Worm (Caenorhabditis elegans) whole organism, L3 larva: ENCODE data around the gene Y39A1A.9.

ENCODE experiments used
- aly-2 ChIP-seq: fragments of 150-350 bp; optimal IDR thresholded peaks from 2 replicates; lab custom pipeline; 2014; ENCODE audit warnings: missing biosample characterization, missing genetic modification characterization
- ama-1 ChIP-seq: fragments of 150-350 bp; optimal IDR thresholded peaks from 2 replicates; lab custom pipeline; 2018
- ceh-16 ChIP-seq: sonication (generic microtip); optimal IDR thresholded peaks from 2 replicates; lab custom pipeline; 2017; ENCODE audit warnings: missing biosample characterization, missing genetic modification characterization
- ceh-28 ChIP-seq: fragments of 150-350 bp; optimal IDR thresholded peaks from 2 replicates; lab custom pipeline; 2014; ENCODE audit warnings: missing biosample characterization, missing genetic modification reagents, missing genetic modification characterization
- ceh-82 ChIP-seq: fragments of 150-350 bp; optimal IDR thresholded peaks from 2 replicates; lab custom pipeline; 2014; ENCODE audit warnings: missing biosample characterization, missing genetic modification characterization
- daf-12 ChIP-seq: fragments of 150-350 bp; optimal IDR thresholded peaks from 2 replicates; lab custom pipeline; 2014; ENCODE audit warnings: missing biosample characterization, missing genetic modification reagents, missing genetic modification characterization
- egl-5 ChIP-seq: fragments of 150-350 bp; optimal IDR thresholded peaks from 2 replicates; lab custom pipeline; 2017; ENCODE audit warnings: missing biosample characterization, missing genetic modification reagents, missing genetic modification characterization, inconsistent platforms
- elt-2 ChIP-seq: sonication (generic microtip); optimal IDR thresholded peaks from 2 replicates; lab custom pipeline; 2016; ENCODE audit warnings: missing genetic modification reagents, mild to moderate bottlenecking, missing genetic modification characterization, missing compliant biosample characterization
- elt-3 ChIP-seq, 3 experiments: fragments of 150-350 bp in 1 of 3; sonication (generic microtip) in 2 of 3; optimal IDR thresholded peaks; 2 replicates in 2 of 3; 4 replicates in 1 of 3; lab custom pipeline; 2014 to 2017; ENCODE audit warnings: missing biosample characterization in 3 of 3, missing genetic modification characterization in 3 of 3
- fkh-10 ChIP-seq: sonication (generic microtip); optimal IDR thresholded peaks from 2 replicates; lab custom pipeline; 2017; ENCODE audit warnings: missing biosample characterization, missing genetic modification reagents, missing genetic modification characterization
- fos-1 ChIP-seq: fragments of 150-350 bp; optimal IDR thresholded peaks from 2 replicates; lab custom pipeline; 2014; ENCODE audit warnings: missing biosample characterization, missing genetic modification characterization
- hmg-11 ChIP-seq: sonication (generic microtip); optimal IDR thresholded peaks from 2 replicates; lab custom pipeline; 2016; ENCODE audit warnings: missing genetic modification characterization, missing compliant biosample characterization
- jun-1 ChIP-seq: fragments of 150-350 bp; optimal IDR thresholded peaks from 2 replicates; lab custom pipeline; 2014; ENCODE audit warnings: missing biosample characterization, missing genetic modification reagents, missing genetic modification characterization
- lin-39 ChIP-seq: fragments of 150-350 bp; optimal IDR thresholded peaks from 2 replicates; lab custom pipeline; 2018; ENCODE audit warnings: missing biosample characterization, missing genetic modification reagents, missing genetic modification characterization
- lsy-12 ChIP-seq: sonication (generic microtip); optimal IDR thresholded peaks from 2 replicates; lab custom pipeline; 2016; ENCODE audit warnings: mild to moderate bottlenecking, missing genetic modification characterization, missing compliant biosample characterization
- mdl-1 ChIP-seq: fragments of 150-350 bp; optimal IDR thresholded peaks from 2 replicates; lab custom pipeline; 2014; ENCODE audit warnings: missing biosample characterization, missing genetic modification characterization
- mml-1 ChIP-seq: fragments of 150-350 bp; sonication (generic microtip); optimal IDR thresholded peaks from 3 replicates; lab custom pipeline; 2014; ENCODE audit warnings: missing biosample characterization, missing genetic modification characterization
- nfya-1 ChIP-seq: sonication (generic microtip); optimal IDR thresholded peaks from 2 replicates; lab custom pipeline; 2017; ENCODE audit warnings: missing genetic modification characterization, mild to moderate bottlenecking, missing compliant biosample characterization, antibody characterized with exemption, moderate library complexity; ENCODE audit not compliant: insufficient read depth
- nhr-11 ChIP-seq: fragments of 150-350 bp; optimal IDR thresholded peaks from 2 replicates; lab custom pipeline; 2014; ENCODE audit warnings: missing biosample characterization, missing genetic modification characterization
- nhr-12 ChIP-seq: fragments of 150-350 bp; optimal IDR thresholded peaks from 2 replicates; lab custom pipeline; 2014; ENCODE audit warnings: missing biosample characterization, missing genetic modification characterization
- nhr-23 ChIP-seq: fragments of 150-350 bp; optimal IDR thresholded peaks from 2 replicates; lab custom pipeline; 2014; ENCODE audit warnings: missing biosample characterization, missing genetic modification reagents, missing genetic modification characterization
- nhr-237 ChIP-seq: fragments of 150-350 bp; optimal IDR thresholded peaks from 2 replicates; lab custom pipeline; 2014; ENCODE audit warnings: missing biosample characterization, missing genetic modification characterization
- nhr-25 ChIP-seq: sonication (generic microtip); optimal IDR thresholded peaks from 2 replicates; lab custom pipeline; 2017; ENCODE audit warnings: missing biosample characterization, missing genetic modification characterization
- nhr-28 ChIP-seq: fragments of 150-350 bp; optimal IDR thresholded peaks from 2 replicates; lab custom pipeline; 2014; ENCODE audit warnings: missing biosample characterization, missing genetic modification characterization
- nhr-43 ChIP-seq: sonication (generic microtip); optimal IDR thresholded peaks from 2 replicates; lab custom pipeline; 2016; ENCODE audit warnings: mild to moderate bottlenecking, missing genetic modification characterization, missing compliant biosample characterization; ENCODE audit not compliant: poor library complexity, severe bottlenecking
- nhr-67 ChIP-seq: fragments of 150-350 bp; optimal IDR thresholded peaks from 2 replicates; lab custom pipeline; 2014; ENCODE audit warnings: missing biosample characterization, missing genetic modification characterization
- nhr-76 ChIP-seq: fragments of 150-350 bp; sonication (generic microtip); optimal IDR thresholded peaks from 5 replicates; lab custom pipeline; 2014; ENCODE audit warnings: missing biosample characterization, missing genetic modification characterization
- pha-4 ChIP-seq: fragments of 150-350 bp; optimal IDR thresholded peaks from 2 replicates; lab custom pipeline; 2014; ENCODE audit warnings: missing biosample characterization, missing genetic modification reagents, missing genetic modification characterization
- sea-2 ChIP-seq: fragments of 150-350 bp; sonication (generic microtip); optimal IDR thresholded peaks from 4 replicates; lab custom pipeline; 2014; ENCODE audit warnings: missing biosample characterization, missing genetic modification reagents, missing genetic modification characterization
- zag-1 ChIP-seq: fragments of 150-350 bp; optimal IDR thresholded peaks from 2 replicates; lab custom pipeline; 2014; ENCODE audit warnings: missing biosample characterization, missing genetic modification characterization
- ztf-11 ChIP-seq: fragments of 150-350 bp; optimal IDR thresholded peaks from 2 replicates; lab custom pipeline; 2014; ENCODE audit warnings: missing biosample characterization, missing genetic modification characterization
- ztf-4 ChIP-seq: fragments of 150-350 bp; optimal IDR thresholded peaks from 2 replicates; lab custom pipeline; 2014; ENCODE audit warnings: missing biosample characterization, missing genetic modification characterization

Gene Y39A1A.9

DNA sequence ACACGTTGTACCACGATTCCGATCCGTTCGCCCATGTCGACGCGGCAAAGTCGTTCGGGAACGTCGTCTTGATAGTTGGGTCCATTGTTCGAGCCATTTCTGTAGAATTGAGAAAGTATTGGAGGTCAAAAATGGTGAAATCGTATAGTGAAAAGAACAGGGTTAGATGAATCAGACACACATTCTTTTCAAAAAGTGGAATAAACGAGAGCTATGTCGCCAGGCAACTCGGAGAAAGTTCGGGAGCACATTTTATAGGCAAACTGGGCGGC is at the start of gene Y39A1A.9:
Y39A1A.9 (minus strand) TSS at position 99 of the 272 bp plus-strand sequence.
- no peak for TF ChIP-seq ama-1 (lab: Kevin White, UChicago)
- TF ChIP-seq elt-3 (tag; optimal IDR thresholded peaks at IDR 0.05; lab: Kevin White, UChicago): no peak
- no peak for TF ChIP-seq nhr-43 (tag; lab: Kevin White, UChicago)
- no peak for TF ChIP-seq ceh-82 (tag; lab: Kevin White, UChicago)
- TF ChIP-seq sea-2 (GFP tag; lab: Kevin White, UChicago): no peak
- no peak for TF ChIP-seq nfya-1 (tag; lab: Kevin White, UChicago)
- TF ChIP-seq egl-5 (tag; lab: Kevin White, UChicago): no peak
- no peak for TF ChIP-seq nhr-25 (tag; lab: Kevin White, UChicago)
- no peak for TF ChIP-seq nhr-12
- no peak for TF ChIP-seq fkh-10 (GFP tag; lab: Kevin White, UChicago)
- TF ChIP-seq mml-1 (tag; lab: Kevin White, UChicago): no peak
- TF ChIP-seq ceh-16 (tag; lab: Kevin White, UChicago): no peak
- no peak for TF ChIP-seq nhr-237 (tag; lab: Kevin White, UChicago)
- no peak for TF ChIP-seq aly-2 (tag; lab: Kevin White, UChicago)
- TF ChIP-seq zag-1 (tag; lab: Kevin White, UChicago): no peak
- TF ChIP-seq elt-2 (tag; lab: Kevin White, UChicago): no peak

- TF ChIP-seq mml-1 (tag; lab: Kevin White, UChicago): no peak
- no peak for TF ChIP-seq elt-3 (tag; optimal IDR thresholded peaks at IDR 0.05; lab: Kevin White, UChicago)
- no peak for TF ChIP-seq mdl-1
- TF ChIP-seq nhr-28 (tag; lab: Kevin White, UChicago): no peak
- no peak for TF ChIP-seq nhr-12
- TF ChIP-seq ama-1 (lab: Kevin White, UChicago): no peak
- TF ChIP-seq ceh-28 (tag; lab: Kevin White, UChicago): no peak
- TF ChIP-seq, all 47 proteins: peak for 0
Observed at ce11 chrIII:10678971-10679370, 45.7 kb upstream of the Y39A1A.9 start, which contains the start of gene Y39A1A.16. Gene Y39A1A.16 (plus strand): TSS chrIII:10679271.

DNA sequence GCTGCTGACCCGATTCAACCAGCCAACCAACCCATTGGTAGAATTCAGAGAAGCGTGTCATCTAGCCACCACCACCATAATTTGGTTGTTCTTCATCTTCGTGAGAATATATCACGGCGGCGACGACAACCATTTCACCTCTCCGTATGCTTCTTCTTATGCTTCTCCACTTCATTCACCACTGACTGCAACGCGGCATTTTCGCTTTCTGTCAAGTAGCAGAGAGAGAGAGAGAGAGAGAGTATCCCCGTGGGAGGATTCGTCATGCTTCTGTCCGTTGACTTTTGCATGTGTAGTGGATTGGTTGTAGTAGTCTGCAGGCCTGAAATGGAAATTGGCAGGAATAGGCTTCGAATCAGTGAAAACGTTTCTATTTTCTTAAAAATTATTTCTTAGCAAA is 38.6 kb upstream of the Y39A1A.9 start:
- TF ChIP-seq nhr-11 (tag; lab: Kevin White, UChicago): no peak

ce11 chrIII:10666640-10667039 is 33.3 kb upstream of the Y39A1A.9 start:
- TF ChIP-seq ztf-4 (tag; lab: Kevin White, UChicago) (no peak), ztf-11 (tag; lab: Kevin White, UChicago) (no peak), nhr-67 (tag; lab: Kevin White, UChicago) (no peak), ceh-28 (tag; lab: Kevin White, UChicago) (no peak)

DNA sequence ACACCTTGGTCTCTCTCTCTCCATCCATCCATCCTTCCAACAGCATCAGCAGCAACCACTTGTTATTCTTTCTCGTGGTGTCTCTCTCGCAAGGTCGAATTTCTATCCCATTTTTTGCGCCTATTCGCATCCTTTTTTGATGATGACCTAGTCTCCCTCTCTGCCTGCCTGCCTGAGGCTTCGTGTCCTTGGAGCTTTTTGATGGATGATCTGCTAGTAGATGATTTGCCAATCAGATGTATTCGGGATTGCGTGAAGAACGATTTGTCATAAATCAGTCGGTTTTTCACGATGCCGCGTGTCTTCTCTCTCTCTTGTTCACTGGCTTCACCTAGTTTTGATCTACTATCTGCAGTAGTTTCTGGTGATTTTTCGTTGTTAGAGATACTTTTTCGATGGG is 28.0 kb upstream of the Y39A1A.9 start:
- TF ChIP-seq nhr-25 (tag; lab: Kevin White, UChicago) (peak; percentile 57), nhr-23 (tag; lab: Kevin White, UChicago) (peak; percentile 8), nfya-1 (tag; lab: Kevin White, UChicago) (no peak), lin-39 (tag; lab: Kevin White, UChicago) (peak; percentile 37)

DNA sequence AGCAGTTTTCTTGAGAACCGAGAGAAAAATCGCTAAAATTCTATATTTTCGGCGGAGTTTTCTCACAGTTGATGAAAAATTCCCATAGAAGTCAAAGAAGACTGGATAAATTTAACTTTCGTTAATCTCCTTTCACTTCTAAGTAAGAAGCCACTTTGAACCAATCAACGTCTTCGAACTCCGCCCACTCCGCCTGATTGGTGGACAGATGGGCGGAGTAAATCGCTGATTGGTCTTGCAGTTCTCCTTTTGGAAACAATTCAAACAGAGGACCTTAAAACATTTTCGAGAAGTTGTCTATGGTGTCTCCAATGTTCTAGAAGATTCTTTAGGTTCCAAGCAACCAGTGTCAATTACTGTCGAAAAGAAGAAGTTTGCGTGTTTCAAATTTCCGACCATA is 25.1 kb upstream of the Y39A1A.9 start:
- TF ChIP-seq nfya-1 (tag; lab: Kevin White, UChicago) (peak; percentile 99), lsy-12 (tag; lab: Kevin White, UChicago) (no peak)

ce11 chrIII:10657661-10658060 is 24.4 kb upstream of the Y39A1A.9 start:
- TF ChIP-seq nhr-12: no peak
- peak; percentile 10 for TF ChIP-seq hmg-11 (tag; lab: Kevin White, UChicago)

DNA sequence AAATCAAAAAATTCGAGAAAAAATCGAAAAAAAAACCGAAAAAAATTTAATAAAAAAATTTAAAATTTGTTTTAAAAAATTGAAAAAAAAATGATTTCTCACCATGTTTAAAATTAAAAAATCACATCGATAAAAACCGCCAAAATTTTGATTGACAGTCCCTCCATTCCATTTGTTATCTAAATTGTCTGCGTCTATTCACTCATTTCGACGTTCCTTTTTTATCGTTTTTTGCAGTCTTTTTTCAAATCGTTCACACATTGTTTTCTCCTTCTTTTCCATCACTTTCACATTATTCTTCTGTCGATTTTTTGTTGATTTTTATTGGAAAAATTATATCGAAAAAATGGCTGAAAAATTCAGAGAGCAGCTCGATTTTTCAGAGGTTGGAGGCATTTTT is 22.8 kb upstream of the Y39A1A.9 start:
- TF ChIP-seq nhr-237 (tag; lab: Kevin White, UChicago) (no peak), elt-2 (tag; lab: Kevin White, UChicago) (peak; percentile 60), nhr-25 (tag; lab: Kevin White, UChicago) (no peak), jun-1 (no peak), nhr-43 (tag; lab: Kevin White, UChicago) (no peak), lin-39 (tag; lab: Kevin White, UChicago) (no peak), ztf-11 (tag; lab: Kevin White, UChicago) (no peak), nhr-76 (tag; lab: Kevin White, UChicago) (no peak), pha-4 (tag; lab: Kevin White, UChicago) (peak; percentile 17), nhr-28 (tag; lab: Kevin White, UChicago) (no peak), elt-3 (tag; optimal IDR thresholded peaks at IDR 0.05; lab: Kevin White, UChicago) (no peak), daf-12 (tag; lab: Kevin White, UChicago) (no peak), aly-2 (tag; lab: Kevin White, UChicago) (no peak), fos-1 (tag; lab: Kevin White, UChicago) (no peak), sea-2 (GFP tag; lab: Kevin White, UChicago) (no peak)
